Worm (Caenorhabditis elegans) whole organism, mixed stage, embryonic: ENCODE measurements around the gene srt-52.

Source experiments
- M03D4.4 ChIP-seq: sonication (generic microtip); optimal IDR thresholded peaks from 2 replicates; lab custom pipeline; 2017; ENCODE audit warnings: mild to moderate bottlenecking, missing genetic modification characterization, missing compliant biosample characterization
- bed-3 ChIP-seq: fragments of 200-800 bp; sonication (Bioruptor generic); optimal IDR thresholded peaks from 3 replicates; lab custom pipeline; 2018; ENCODE audit warnings: mild to moderate bottlenecking, missing genetic modification characterization, moderate library complexity, missing compliant biosample characterization
- blmp-1 ChIP-seq: fragments of 150-350 bp; optimal IDR thresholded peaks from 2 replicates; lab custom pipeline; 2014; ENCODE audit warnings: missing biosample characterization, missing genetic modification characterization
- ceh-39 ChIP-seq: fragments of 150-350 bp; optimal IDR thresholded peaks from 2 replicates; lab custom pipeline; 2014; ENCODE audit warnings: missing biosample characterization, missing genetic modification characterization
- ceh-43 ChIP-seq: fragments of 200-800 bp; sonication (Bioruptor generic); optimal IDR thresholded peaks from 2 replicates; lab custom pipeline; 2018; ENCODE audit warnings: mild to moderate bottlenecking, missing genetic modification characterization, moderate library complexity, missing compliant biosample characterization
- ceh-83 ChIP-seq: fragments of 200-800 bp; sonication (Bioruptor generic); optimal IDR thresholded peaks from 2 replicates; lab custom pipeline; 2018; ENCODE audit warnings: mild to moderate bottlenecking, missing genetic modification characterization, missing compliant biosample characterization
- cnd-1 ChIP-seq: fragments of 200-800 bp; sonication (Bioruptor generic); optimal IDR thresholded peaks from 2 replicates; lab custom pipeline; 2018; ENCODE audit warnings: mild to moderate bottlenecking, missing genetic modification characterization, missing compliant biosample characterization
- drap-1 ChIP-seq: fragments of 200-800 bp; sonication (Bioruptor generic); optimal IDR thresholded peaks from 3 replicates; lab custom pipeline; 2018; ENCODE audit warnings: mild to moderate bottlenecking, missing genetic modification characterization, missing compliant biosample characterization
- elt-1 ChIP-seq: sonication (generic microtip); optimal IDR thresholded peaks from 2 replicates; lab custom pipeline; 2017; ENCODE audit warnings: missing genetic modification characterization, mild to moderate bottlenecking, missing compliant biosample characterization, antibody characterized with exemption, moderate library complexity, borderline replicate concordance; ENCODE audit not compliant: insufficient read depth
- elt-3 ChIP-seq: fragments of 150-350 bp; optimal IDR thresholded peaks from 2 replicates; lab custom pipeline; 2014; ENCODE audit warnings: missing biosample characterization, missing genetic modification characterization
- flh-1 ChIP-seq: fragments of 200-800 bp; sonication (Bioruptor generic); optimal IDR thresholded peaks from 2 replicates; lab custom pipeline; 2018; ENCODE audit warnings: mild to moderate bottlenecking, missing genetic modification characterization, moderate library complexity, missing compliant biosample characterization
- ham-2 ChIP-seq: fragments of 200-800 bp; sonication (Bioruptor generic); optimal IDR thresholded peaks from 2 replicates; lab custom pipeline; 2018; ENCODE audit warnings: mild to moderate bottlenecking, missing genetic modification characterization, missing compliant biosample characterization
- hlh-1 ChIP-seq: fragments of 150-350 bp; optimal IDR thresholded peaks from 2 replicates; lab custom pipeline; 2014; ENCODE audit warnings: missing biosample characterization, missing genetic modification reagents, missing genetic modification characterization
- lin-13 ChIP-seq: fragments of 150-350 bp; optimal IDR thresholded peaks from 2 replicates; lab custom pipeline; 2014; ENCODE audit warnings: missing biosample characterization, missing genetic modification characterization
- lin-32 ChIP-seq: fragments of 200-800 bp; sonication (Bioruptor generic); optimal IDR thresholded peaks from 2 replicates; lab custom pipeline; 2018; ENCODE audit warnings: mild to moderate bottlenecking, missing genetic modification characterization, missing compliant biosample characterization
- mab-5 ChIP-seq: fragments of 150-350 bp; optimal IDR thresholded peaks from 2 replicates; lab custom pipeline; 2014; ENCODE audit warnings: missing biosample characterization, missing genetic modification characterization
- mls-2 ChIP-seq: sonication (generic microtip); optimal IDR thresholded peaks from 2 replicates; lab custom pipeline; 2016; ENCODE audit warnings: mild to moderate bottlenecking, missing genetic modification characterization, moderate library complexity, missing compliant biosample characterization
- nhr-12 ChIP-seq: fragments of 150-350 bp; optimal IDR thresholded peaks from 2 replicates; lab custom pipeline; 2014; ENCODE audit warnings: missing biosample characterization, missing genetic modification characterization
- nhr-2 ChIP-seq: fragments of 150-350 bp; optimal IDR thresholded peaks from 2 replicates; lab custom pipeline; 2014; ENCODE audit warnings: missing biosample characterization, missing genetic modification characterization
- nhr-237 ChIP-seq: fragments of 150-350 bp; optimal IDR thresholded peaks from 2 replicates; lab custom pipeline; 2014; ENCODE audit warnings: missing biosample characterization, missing genetic modification characterization
- nhr-76 ChIP-seq: sonication (generic microtip); optimal IDR thresholded peaks from 2 replicates; lab custom pipeline; 2017; ENCODE audit warnings: missing biosample characterization, missing genetic modification characterization
- pha-4 ChIP-seq: fragments of 150-350 bp; optimal IDR thresholded peaks from 2 replicates; lab custom pipeline; 2018; ENCODE audit warnings: missing biosample characterization, missing genetic modification reagents, missing genetic modification characterization
- sem-2 ChIP-seq: fragments of 200-800 bp; sonication (Bioruptor generic); optimal IDR thresholded peaks from 2 replicates; lab custom pipeline; 2018; ENCODE audit warnings: mild to moderate bottlenecking, missing genetic modification characterization, missing compliant biosample characterization
- snpc-4 ChIP-seq: fragments of 150-350 bp; optimal IDR thresholded peaks from 2 replicates; lab custom pipeline; 2014; ENCODE audit warnings: missing biosample characterization, missing genetic modification characterization
- sptf-1 ChIP-seq: sonication (generic microtip); optimal IDR thresholded peaks from 2 replicates; lab custom pipeline; 2017; ENCODE audit warnings: mild to moderate bottlenecking, missing genetic modification characterization, moderate library complexity, missing compliant biosample characterization
- tbx-8 ChIP-seq: fragments of 200-800 bp; sonication (Bioruptor generic); optimal IDR thresholded peaks from 2 replicates; lab custom pipeline; 2018; ENCODE audit warnings: mild to moderate bottlenecking, missing genetic modification characterization, moderate library complexity, missing compliant biosample characterization
- unc-120 ChIP-seq: sonication (generic microtip); optimal IDR thresholded peaks from 2 replicates; lab custom pipeline; 2017; ENCODE audit warnings: missing genetic modification characterization, missing compliant biosample characterization; ENCODE audit not compliant: poor library complexity, severe bottlenecking
- unc-39 ChIP-seq: fragments of 150-350 bp; optimal IDR thresholded peaks from 2 replicates; lab custom pipeline; 2014; ENCODE audit warnings: missing biosample characterization, missing genetic modification characterization
- unc-62 ChIP-seq: fragments of 150-350 bp; optimal IDR thresholded peaks from 2 replicates; lab custom pipeline; 2014; ENCODE audit warnings: missing biosample characterization, missing genetic modification reagents, missing genetic modification characterization
- zip-8 ChIP-seq: fragments of 150-350 bp; optimal IDR thresholded peaks from 2 replicates; lab custom pipeline; 2014; ENCODE audit warnings: missing biosample characterization, missing genetic modification characterization
- ztf-11 ChIP-seq: fragments of 150-350 bp; optimal IDR thresholded peaks from 2 replicates; lab custom pipeline; 2014; ENCODE audit warnings: missing biosample characterization, missing genetic modification characterization

srt-52 gene

ce11 chrV:48622-49021 lies 7.2 kb downstream of the srt-52 start, which contains the start of gene B0348.1:
Gene B0348.1 (plus strand): TSS chrV:48922.
- TF ChIP-seq ham-2 (GFP tag; lab: Kevin White, UChicago) (no peak), ceh-43 (GFP tag; lab: Kevin White, UChicago) (no peak), lin-32 (no peak), ceh-39 (no peak), mls-2 (tag; lab: Kevin White, UChicago) (no peak), pha-4 (tag; lab: Kevin White, UChicago) (no peak), ceh-83 (no peak)
- TF ChIP-seq, all 35 proteins: peak for 0

- no peak for TF ChIP-seq drap-1
- no peak for TF ChIP-seq flh-1
- no peak for TF ChIP-seq elt-1 (tag; lab: Kevin White, UChicago)
- TF ChIP-seq pha-4 (tag; lab: Kevin White, UChicago) = no peak
- no peak for TF ChIP-seq unc-39 (tag; lab: Kevin White, UChicago)
- no peak for TF ChIP-seq lin-13 (tag; lab: Kevin White, UChicago)
- TF ChIP-seq elt-3 (tag; lab: Kevin White, UChicago) = no peak
- TF ChIP-seq ceh-43 (GFP tag; lab: Kevin White, UChicago) = no peak
- no peak for TF ChIP-seq sem-2
- no peak for TF ChIP-seq mls-2 (tag; lab: Kevin White, UChicago)
- no peak for TF ChIP-seq nhr-2 (tag; lab: Kevin White, UChicago)
- no peak for TF ChIP-seq unc-62 (GFP tag; lab: Kevin White, UChicago)
- no peak for TF ChIP-seq bed-3 (GFP tag; lab: Kevin White, UChicago)
- TF ChIP-seq mab-5 (tag; lab: Kevin White, UChicago) = no peak
- TF ChIP-seq M03D4.4 = no peak
- TF ChIP-seq zip-8 = no peak
- TF ChIP-seq snpc-4 (tag; lab: Kevin White, UChicago) = no peak
- no peak for TF ChIP-seq nhr-76 (tag; lab: Kevin White, UChicago)
- no peak for TF ChIP-seq blmp-1
- TF ChIP-seq unc-120 (tag; lab: Kevin White, UChicago) = no peak
Measured at ce11 chrV:47799-48198, 8.0 kb downstream of the srt-52 start.

ce11 chrV:45010-45409 lies 10.8 kb downstream of the srt-52 start, which contains the start of gene B0348.2:
Gene B0348.2 (plus strand): TSS chrV:45310.
- TF ChIP-seq ceh-43 (GFP tag; lab: Kevin White, UChicago) = no peak
- no peak for TF ChIP-seq nhr-12 (tag; lab: Kevin White, UChicago)
- no peak for TF ChIP-seq snpc-4 (tag; lab: Kevin White, UChicago)
- TF ChIP-seq unc-120 (tag; lab: Kevin White, UChicago) = no peak
- no peak for TF ChIP-seq tbx-8
- no peak for TF ChIP-seq ceh-83
- TF ChIP-seq nhr-76 (tag; lab: Kevin White, UChicago) = no peak
- no peak for TF ChIP-seq cnd-1
- no peak for TF ChIP-seq blmp-1

ce11 chrV:44026-44425 lies 11.8 kb downstream of the srt-52 start:
- TF ChIP-seq hlh-1 (tag; lab: Kevin White, UChicago) (no peak), pha-4 (tag; lab: Kevin White, UChicago) (no peak), ceh-83 (no peak), snpc-4 (tag; lab: Kevin White, UChicago) (no peak), unc-39 (tag; lab: Kevin White, UChicago) (no peak), lin-13 (tag; lab: Kevin White, UChicago) (no peak), nhr-12 (tag; lab: Kevin White, UChicago) (no peak), bed-3 (GFP tag; lab: Kevin White, UChicago) (no peak), zip-8 (no peak), ztf-11 (tag; lab: Kevin White, UChicago) (no peak), nhr-76 (tag; lab: Kevin White, UChicago) (no peak), ham-2 (GFP tag; lab: Kevin White, UChicago) (no peak), flh-1 (no peak), nhr-2 (tag; lab: Kevin White, UChicago) (no peak), unc-62 (GFP tag; lab: Kevin White, UChicago) (no peak), tbx-8 (no peak), sptf-1 (tag; lab: Kevin White, UChicago) (no peak)
- TF ChIP-seq, all 35 proteins: peak for 0

ce11 chrV:43070-43469 lies 12.8 kb downstream of the srt-52 start:
- TF ChIP-seq flh-1 = no peak
- TF ChIP-seq ceh-83 = no peak
- TF ChIP-seq snpc-4 (tag; lab: Kevin White, UChicago) = no peak
- no peak for TF ChIP-seq nhr-237
- TF ChIP-seq elt-3 (tag; lab: Kevin White, UChicago) = no peak
- TF ChIP-seq cnd-1 = no peak
- TF ChIP-seq, all 35 proteins: peak for 0
